Worm (Caenorhabditis elegans) whole organism, L3 larva: ENCODE measurements around the gene lys-7.

ENCODE experiments used
- R02D3.7 ChIP-seq: fragments of 150-350 bp; optimal IDR thresholded peaks from 2 replicates; lab custom pipeline; 2014; ENCODE audit warnings: missing biosample characterization, missing genetic modification characterization
- ZK546.5 ChIP-seq: sonication (generic microtip); optimal IDR thresholded peaks from 2 replicates; lab custom pipeline; 2017; ENCODE audit warnings: missing biosample characterization, missing genetic modification characterization
- aly-2 ChIP-seq: fragments of 150-350 bp; optimal IDR thresholded peaks from 2 replicates; lab custom pipeline; 2014; ENCODE audit warnings: missing biosample characterization, missing genetic modification characterization
- ama-1 ChIP-seq: fragments of 150-350 bp; optimal IDR thresholded peaks from 2 replicates; lab custom pipeline; 2018
- ceh-16 ChIP-seq: sonication (generic microtip); optimal IDR thresholded peaks from 2 replicates; lab custom pipeline; 2017; ENCODE audit warnings: missing biosample characterization, missing genetic modification characterization
- ceh-28 ChIP-seq: fragments of 150-350 bp; optimal IDR thresholded peaks from 2 replicates; lab custom pipeline; 2014; ENCODE audit warnings: missing biosample characterization, missing genetic modification reagents, missing genetic modification characterization
- ceh-82 ChIP-seq: fragments of 150-350 bp; optimal IDR thresholded peaks from 2 replicates; lab custom pipeline; 2014; ENCODE audit warnings: missing biosample characterization, missing genetic modification characterization
- ceh-9 ChIP-seq: sonication (generic microtip); optimal IDR thresholded peaks from 2 replicates; lab custom pipeline; 2018; ENCODE audit warnings: missing biosample characterization, missing genetic modification characterization
- daf-12 ChIP-seq: fragments of 150-350 bp; optimal IDR thresholded peaks from 2 replicates; lab custom pipeline; 2014; ENCODE audit warnings: missing biosample characterization, missing genetic modification reagents, missing genetic modification characterization
- egl-27 ChIP-seq: sonication (generic microtip); optimal IDR thresholded peaks from 4 replicates; lab custom pipeline; 2017; ENCODE audit warnings: missing biosample characterization, missing genetic modification reagents, missing genetic modification characterization
- elt-2 ChIP-seq: sonication (generic microtip); optimal IDR thresholded peaks from 2 replicates; lab custom pipeline; 2016; ENCODE audit warnings: missing genetic modification reagents, mild to moderate bottlenecking, missing genetic modification characterization, missing compliant biosample characterization
- eor-1 ChIP-seq, 2 experiments: fragments of 150-350 bp; optimal IDR thresholded peaks; 2 replicates each; lab custom pipeline; 2014 to 2018; ENCODE audit warnings: missing biosample characterization in 2 of 2, missing genetic modification characterization in 2 of 2
- fkh-10 ChIP-seq: sonication (generic microtip); optimal IDR thresholded peaks from 2 replicates; lab custom pipeline; 2017; ENCODE audit warnings: missing biosample characterization, missing genetic modification reagents, missing genetic modification characterization
- fkh-2 ChIP-seq: fragments of 150-350 bp; optimal IDR thresholded peaks from 2 replicates; lab custom pipeline; 2014; ENCODE audit warnings: missing biosample characterization, missing genetic modification reagents, missing genetic modification characterization
- fos-1 ChIP-seq: fragments of 150-350 bp; optimal IDR thresholded peaks from 2 replicates; lab custom pipeline; 2014; ENCODE audit warnings: missing biosample characterization, missing genetic modification characterization
- hmg-11 ChIP-seq: sonication (generic microtip); optimal IDR thresholded peaks from 2 replicates; lab custom pipeline; 2016; ENCODE audit warnings: missing genetic modification characterization, missing compliant biosample characterization
- jun-1 ChIP-seq: fragments of 150-350 bp; optimal IDR thresholded peaks from 2 replicates; lab custom pipeline; 2014; ENCODE audit warnings: missing biosample characterization, missing genetic modification reagents, missing genetic modification characterization
- lin-15B ChIP-seq: fragments of 150-350 bp; optimal IDR thresholded peaks from 2 replicates; lab custom pipeline; 2014; ENCODE audit warnings: missing biosample characterization, missing genetic modification characterization
- lin-39 ChIP-seq: fragments of 150-350 bp; optimal IDR thresholded peaks from 2 replicates; lab custom pipeline; 2018; ENCODE audit warnings: missing biosample characterization, missing genetic modification reagents, missing genetic modification characterization
- lsy-12 ChIP-seq: sonication (generic microtip); optimal IDR thresholded peaks from 2 replicates; lab custom pipeline; 2016; ENCODE audit warnings: mild to moderate bottlenecking, missing genetic modification characterization, missing compliant biosample characterization
- mdl-1 ChIP-seq: fragments of 150-350 bp; optimal IDR thresholded peaks from 2 replicates; lab custom pipeline; 2014; ENCODE audit warnings: missing biosample characterization, missing genetic modification characterization
- nfya-1 ChIP-seq: sonication (generic microtip); optimal IDR thresholded peaks from 2 replicates; lab custom pipeline; 2017; ENCODE audit warnings: missing genetic modification characterization, mild to moderate bottlenecking, missing compliant biosample characterization, antibody characterized with exemption, moderate library complexity; ENCODE audit not compliant: insufficient read depth
- nhr-11 ChIP-seq: fragments of 150-350 bp; optimal IDR thresholded peaks from 2 replicates; lab custom pipeline; 2014; ENCODE audit warnings: missing biosample characterization, missing genetic modification characterization
- nhr-12 ChIP-seq: fragments of 150-350 bp; optimal IDR thresholded peaks from 2 replicates; lab custom pipeline; 2014; ENCODE audit warnings: missing biosample characterization, missing genetic modification characterization
- nhr-23 ChIP-seq: fragments of 150-350 bp; optimal IDR thresholded peaks from 2 replicates; lab custom pipeline; 2014; ENCODE audit warnings: missing biosample characterization, missing genetic modification reagents, missing genetic modification characterization
- nhr-237 ChIP-seq: fragments of 150-350 bp; optimal IDR thresholded peaks from 2 replicates; lab custom pipeline; 2014; ENCODE audit warnings: missing biosample characterization, missing genetic modification characterization
- nhr-25 ChIP-seq: sonication (generic microtip); optimal IDR thresholded peaks from 2 replicates; lab custom pipeline; 2017; ENCODE audit warnings: missing biosample characterization, missing genetic modification characterization
- nhr-43 ChIP-seq: sonication (generic microtip); optimal IDR thresholded peaks from 2 replicates; lab custom pipeline; 2016; ENCODE audit warnings: mild to moderate bottlenecking, missing genetic modification characterization, missing compliant biosample characterization; ENCODE audit not compliant: poor library complexity, severe bottlenecking
- nhr-67 ChIP-seq: fragments of 150-350 bp; optimal IDR thresholded peaks from 2 replicates; lab custom pipeline; 2014; ENCODE audit warnings: missing biosample characterization, missing genetic modification characterization
- nhr-76 ChIP-seq: fragments of 150-350 bp; sonication (generic microtip); optimal IDR thresholded peaks from 5 replicates; lab custom pipeline; 2014; ENCODE audit warnings: missing biosample characterization, missing genetic modification characterization
- nhr-77 ChIP-seq: fragments of 150-350 bp; optimal IDR thresholded peaks from 2 replicates; lab custom pipeline; 2014; ENCODE audit warnings: missing biosample characterization, missing genetic modification characterization
- pha-4 ChIP-seq: fragments of 150-350 bp; optimal IDR thresholded peaks from 2 replicates; lab custom pipeline; 2014; ENCODE audit warnings: missing biosample characterization, missing genetic modification reagents, missing genetic modification characterization
- pqm-1 ChIP-seq: fragments of 150-350 bp; optimal IDR thresholded peaks from 2 replicates; lab custom pipeline; 2017; ENCODE audit warnings: missing biosample characterization, missing genetic modification characterization, inconsistent platforms
- sea-2 ChIP-seq: fragments of 150-350 bp; sonication (generic microtip); optimal IDR thresholded peaks from 4 replicates; lab custom pipeline; 2014; ENCODE audit warnings: missing biosample characterization, missing genetic modification reagents, missing genetic modification characterization
- skn-1 ChIP-seq: fragments of 150-350 bp; optimal IDR thresholded peaks from 2 replicates; lab custom pipeline; 2014; ENCODE audit warnings: missing biosample characterization, missing genetic modification characterization
- snpc-4 ChIP-seq: fragments of 150-350 bp; optimal IDR thresholded peaks from 2 replicates; lab custom pipeline; 2014; ENCODE audit warnings: missing biosample characterization, missing genetic modification characterization
- tbx-2 ChIP-seq: sonication (generic microtip); optimal IDR thresholded peaks from 2 replicates; lab custom pipeline; 2016; ENCODE audit warnings: mild to moderate bottlenecking, missing genetic modification characterization, missing compliant biosample characterization
- unc-39 ChIP-seq: sonication (generic microtip); optimal IDR thresholded peaks from 4 replicates; lab custom pipeline; 2017; ENCODE audit warnings: missing biosample characterization, missing genetic modification characterization
- unc-62 ChIP-seq: fragments of 150-350 bp; sonication (generic microtip); optimal IDR thresholded peaks from 4 replicates; lab custom pipeline; 2014; ENCODE audit warnings: missing biosample characterization, missing genetic modification reagents, missing genetic modification characterization
- ztf-11 ChIP-seq: fragments of 150-350 bp; optimal IDR thresholded peaks from 2 replicates; lab custom pipeline; 2014; ENCODE audit warnings: missing biosample characterization, missing genetic modification characterization
- ztf-4 ChIP-seq: fragments of 150-350 bp; optimal IDR thresholded peaks from 2 replicates; lab custom pipeline; 2014; ENCODE audit warnings: missing biosample characterization, missing genetic modification characterization

Gene lys-7

ce11 chrV:3476228-3476627 is 6.2 kb downstream of the lys-7 start:
- TF ChIP-seq fos-1 (no peak), nhr-11 (tag; lab: Kevin White, UChicago) (no peak), R02D3.7 (no peak), jun-1 (tag; lab: Kevin White, UChicago) (no peak), pqm-1 (tag; lab: Kevin White, UChicago) (no peak), aly-2 (tag; lab: Kevin White, UChicago) (no peak), fkh-10 (no peak), nhr-23 (no peak), lin-39 (no peak), ama-1 (lab: Kevin White, UChicago) (no peak), elt-2 (no peak), nhr-76 (no peak), unc-39 (no peak)

ce11 chrV:3475021-3475420 is 7.4 kb downstream of the lys-7 start, which contains the start of gene oac-2:
oac-2 (minus strand) TSS chrV:3475121.
- TF ChIP-seq nhr-237 (tag; lab: Kevin White, UChicago) = no peak
- TF ChIP-seq ceh-28 (tag; lab: Kevin White, UChicago) = no peak
- TF ChIP-seq lsy-12 = no peak
- TF ChIP-seq eor-1 (tag; optimal IDR thresholded peaks at IDR 0.05; lab: Kevin White, UChicago) = no peak
- TF ChIP-seq unc-62 = no peak
- TF ChIP-seq pqm-1 (tag; lab: Kevin White, UChicago) = no peak
- no peak for TF ChIP-seq lin-15B (tag; lab: Kevin White, UChicago)
- TF ChIP-seq ceh-82 (tag; lab: Kevin White, UChicago) = no peak

- TF ChIP-seq ceh-28 (tag; lab: Kevin White, UChicago) = no peak
- no peak for TF ChIP-seq tbx-2 (tag; lab: Kevin White, UChicago)
- TF ChIP-seq fos-1 = no peak
- TF ChIP-seq fkh-10 = no peak
- no peak for TF ChIP-seq mdl-1 (tag; lab: Kevin White, UChicago)
- no peak for TF ChIP-seq sea-2 (GFP tag; lab: Kevin White, UChicago)
- TF ChIP-seq ceh-82 (tag; lab: Kevin White, UChicago) = no peak
- no peak for TF ChIP-seq ztf-4 (tag; lab: Kevin White, UChicago)
- TF ChIP-seq eor-1 (tag; optimal IDR thresholded peaks at IDR 0.05; lab: Kevin White, UChicago) = no peak
- no peak for TF ChIP-seq lin-39
- no peak for TF ChIP-seq daf-12 (tag; lab: Kevin White, UChicago)
- TF ChIP-seq R02D3.7 = no peak
- TF ChIP-seq nhr-43 (tag; lab: Kevin White, UChicago) = no peak
- no peak for TF ChIP-seq ztf-11 (tag; lab: Kevin White, UChicago)
- TF ChIP-seq nhr-67 (tag; lab: Kevin White, UChicago) = no peak
- no peak for TF ChIP-seq egl-27 (tag; lab: Kevin White, UChicago)
- no peak for TF ChIP-seq nhr-77 (tag; lab: Kevin White, UChicago)
- no peak for TF ChIP-seq lsy-12
- TF ChIP-seq fkh-2 = no peak
- no peak for TF ChIP-seq nfya-1 (tag; lab: Kevin White, UChicago)
- TF ChIP-seq, all 47 proteins: peak for 0
Measured at ce11 chrV:3470782-3471181, 11.6 kb downstream of the lys-7 start, which contains the start of gene srbc-29. srbc-29 (minus strand) TSS chrV:3470882.

ce11 chrV:3468436-3468835 is 14.0 kb downstream of the lys-7 start, which contains the start of gene gst-33:
gst-33 (minus strand) TSS chrV:3468562.
- TF ChIP-seq fkh-10 = no peak
- no peak for TF ChIP-seq ztf-4 (tag; lab: Kevin White, UChicago)
- peak; percentile 18 for TF ChIP-seq nhr-43 (tag; lab: Kevin White, UChicago)
- TF ChIP-seq tbx-2 (tag; lab: Kevin White, UChicago) = no peak
- no peak for TF ChIP-seq nhr-23
- no peak for TF ChIP-seq ceh-82 (tag; lab: Kevin White, UChicago)
- no peak for TF ChIP-seq ztf-11 (tag; lab: Kevin White, UChicago)
- TF ChIP-seq ceh-9 (tag; lab: Kevin White, UChicago) = no peak
- peak; percentile 67 for TF ChIP-seq pqm-1 (tag; lab: Kevin White, UChicago)
- no peak for TF ChIP-seq nhr-76
- TF ChIP-seq elt-2 = peak; percentile 63
- no peak for TF ChIP-seq fkh-2
- TF ChIP-seq hmg-11 (tag; lab: Kevin White, UChicago) = no peak
- TF ChIP-seq ceh-16 (tag; lab: Kevin White, UChicago) = no peak
- no peak for TF ChIP-seq egl-27 (tag; lab: Kevin White, UChicago)
- no peak for TF ChIP-seq aly-2 (tag; lab: Kevin White, UChicago)
- TF ChIP-seq lin-39 = no peak
- no peak for TF ChIP-seq skn-1
- TF ChIP-seq pha-4 (tag; lab: Kevin White, UChicago) = no peak
- no peak for TF ChIP-seq fos-1
- TF ChIP-seq ZK546.5 (tag; lab: Kevin White, UChicago) = no peak
- TF ChIP-seq jun-1 (tag; lab: Kevin White, UChicago) = no peak
- TF ChIP-seq ama-1 (lab: Kevin White, UChicago) = no peak
- no peak for TF ChIP-seq nhr-67 (tag; lab: Kevin White, UChicago)
- TF ChIP-seq unc-39 = no peak
- TF ChIP-seq R02D3.7 = no peak
- TF ChIP-seq ceh-28 (tag; lab: Kevin White, UChicago) = peak; percentile 4
- TF ChIP-seq nhr-12 (tag; lab: Kevin White, UChicago) = no peak
- TF ChIP-seq nhr-11 (tag; lab: Kevin White, UChicago) = no peak
- TF ChIP-seq nhr-25 (tag; lab: Kevin White, UChicago) = no peak
- TF ChIP-seq daf-12 (tag; lab: Kevin White, UChicago) = no peak
- no peak for TF ChIP-seq snpc-4 (tag; lab: Kevin White, UChicago)
- no peak for TF ChIP-seq nhr-77 (tag; lab: Kevin White, UChicago)
- no peak for TF ChIP-seq lin-15B (tag; lab: Kevin White, UChicago)
